Fruit fly (Drosophila melanogaster) whole organism, wandering third instar larva: ENCODE data around the gene CG6071.

Source experiments
- CG9705 ChIP-seq: fragments of 200-800 bp; sonication (Bioruptor generic); optimal IDR thresholded peaks from 2 replicates; lab custom pipeline; 2018; ENCODE audit warnings: missing biosample characterization, mild to moderate bottlenecking, missing genetic modification characterization
- Dif ChIP-seq: fragments of 200-275, 200-300 bp; sonication (Bioruptor generic); optimal IDR thresholded peaks from 2 replicates; lab custom pipeline; 2018; ENCODE audit warnings: missing biosample characterization, missing genetic modification characterization; ENCODE audit not compliant: partially characterized antibody
- HLH106 ChIP-seq: fragments of 200-800 bp; optimal IDR thresholded peaks from 3 replicates; lab custom pipeline; 2019; ENCODE audit warnings: missing biosample characterization, mild to moderate bottlenecking, missing genetic modification characterization, moderate library complexity
- Hnf4 ChIP-seq: fragments of 200-800 bp; sonication (Bioruptor generic); optimal IDR thresholded peaks from 2 replicates; lab custom pipeline; 2016; ENCODE audit warnings: missing biosample characterization, mild to moderate bottlenecking, missing genetic modification characterization
- N ChIP-seq: fragments of >200 bp; optimal IDR thresholded peaks from 2 replicates; lab custom pipeline; 2018; ENCODE audit warnings: missing biosample characterization, missing external identifiers, missing genetic modification characterization
- OdsH ChIP-seq: fragments of 200-800 bp; sonication (Bioruptor generic); optimal IDR thresholded peaks from 2 replicates; lab custom pipeline; 2016; ENCODE audit warnings: missing biosample characterization, mild to moderate bottlenecking, missing genetic modification characterization
- brk ChIP-seq: fragments of 200-800 bp; sonication (Bioruptor generic); optimal IDR thresholded peaks from 2 replicates; lab custom pipeline; 2016; ENCODE audit warnings: missing biosample characterization, mild to moderate bottlenecking, missing genetic modification characterization
- dmrt93B ChIP-seq: fragments of 200-800 bp; sonication (Bioruptor generic); optimal IDR thresholded peaks from 2 replicates; lab custom pipeline; 2018; ENCODE audit warnings: missing biosample characterization, mild to moderate bottlenecking, missing genetic modification characterization
- dsf ChIP-seq: sonication (Bioruptor generic); optimal IDR thresholded peaks from 2 replicates; lab custom pipeline; 2016; ENCODE audit warnings: missing biosample characterization, missing genetic modification characterization, borderline replicate concordance
- ey ChIP-seq: fragments of 200-800 bp; sonication (Bioruptor generic); optimal IDR thresholded peaks from 2 replicates; lab custom pipeline; 2016; ENCODE audit warnings: missing biosample characterization, missing genetic modification characterization
- foxo ChIP-seq, 2 experiments: fragments of 200-800 bp; sonication (Bioruptor generic); optimal IDR thresholded peaks; 2 replicates in 1 of 2; 3 replicates in 1 of 2; lab custom pipeline; 2016 to 2017; ENCODE audit warnings: missing biosample characterization in 2 of 2, missing genetic modification characterization in 2 of 2
- fru ChIP-seq: fragments of 200-800 bp; sonication (Bioruptor generic); optimal IDR thresholded peaks from 3 replicates; lab custom pipeline; 2016; ENCODE audit warnings: missing biosample characterization, mild to moderate bottlenecking, missing genetic modification characterization
- h ChIP-seq: fragments of 200-800 bp; sonication (Bioruptor generic); optimal IDR thresholded peaks from 3 replicates; lab custom pipeline; 2016; ENCODE audit warnings: missing biosample characterization, mild to moderate bottlenecking, missing genetic modification characterization

DNA sequence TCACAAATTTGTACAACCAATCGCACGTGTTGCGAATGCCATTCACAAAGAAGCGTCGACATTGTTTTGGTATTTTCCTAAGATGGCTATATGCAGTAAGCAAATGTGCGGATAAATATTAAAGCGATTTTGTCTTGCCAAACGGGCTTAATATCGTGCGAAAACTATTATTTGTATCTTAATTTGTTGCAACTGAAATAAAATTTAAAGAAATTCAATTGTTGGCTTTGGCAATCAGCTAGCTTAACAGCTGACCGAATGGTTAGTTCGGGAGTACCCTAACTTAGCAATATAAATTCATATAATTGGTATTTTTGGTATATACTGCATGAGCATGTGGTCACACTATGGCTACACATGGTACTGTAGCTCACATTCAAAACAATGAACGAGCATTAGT, 2.6 kb upstream of the CG6071 start, which contains the start of the genes RIOK1 and Polr3H:
- TF ChIP-seq HLH106 (tag; lab: Kevin White, UChicago) (no peak), CG9705 (GFP tag; lab: Kevin White, UChicago) (no peak), OdsH (peak; percentile 65), N (GFP tag; lab: Kevin White, UChicago) (no peak), foxo (GFP tag; optimal IDR thresholded peaks at IDR 0.05; lab: Kevin White, UChicago) (no peak), h (GFP tag; lab: Kevin White, UChicago) (no peak), dmrt93B (GFP tag; lab: Kevin White, UChicago) (no peak), fru (GFP tag; lab: Kevin White, UChicago) (no peak), dsf (GFP tag; lab: Kevin White, UChicago) (peak; percentile 48), Hnf4 (no peak), Dif (GFP tag; lab: Kevin White, UChicago) (no peak), ey (GFP tag; lab: Kevin White, UChicago) (peak; percentile 78), brk (GFP tag; lab: Kevin White, UChicago) (no peak)
